Fruit fly (Drosophila melanogaster): ENCODE measurements around the gene laza.

DNA sequence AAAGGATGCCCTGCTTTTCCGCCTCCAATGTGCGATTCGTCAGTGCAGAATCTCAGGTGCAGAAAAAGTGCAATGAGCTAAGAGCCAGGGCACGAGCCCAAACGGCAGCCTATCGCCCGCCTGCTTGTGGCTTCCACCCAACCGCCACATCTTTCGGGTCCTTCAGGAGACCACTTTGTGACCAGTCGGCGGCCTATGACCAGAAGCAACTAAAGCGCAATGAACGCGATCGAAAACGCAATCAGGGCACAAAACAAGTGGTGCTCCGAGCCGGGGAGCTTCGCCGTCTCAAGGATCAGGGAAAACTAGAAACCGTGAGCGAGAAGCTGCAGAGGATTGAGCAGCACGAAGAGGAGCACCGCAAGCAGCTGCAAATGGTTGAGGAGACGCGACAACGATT lies 6.6 kb downstream of the laza start, which contains the start of gene CG11449:
- no peak for TF ChIP-seq psq (optimal IDR thresholded peaks at IDR 0.05)
- no peak for TF ChIP-seq Dll (optimal IDR thresholded peaks at IDR 0.05)
- TF ChIP-seq usp (GFP tag; optimal IDR thresholded peaks at IDR 0.05) = no peak
- TF ChIP-seq pan (optimal IDR thresholded peaks at IDR 0.05) = no peak
- TF ChIP-seq CG8478 (optimal IDR thresholded peaks at IDR 0.05) = no peak

All from whole organism.